Fruit fly (Drosophila melanogaster) whole organism, prepupa: ENCODE results near the gene Cpr76Bc.
A peak's percentile ranks its signal among the peaks of the same experiment; 100 is the strongest.

Experiments used
- CG10631 ChIP-seq: fragments of 200-800 bp; sonication (Bioruptor generic); optimal IDR thresholded peaks from 2 replicates; lab custom pipeline; 2016; ENCODE audit warnings: missing biosample characterization, missing genetic modification characterization
- CG15336 ChIP-seq: fragments of 200-800 bp; sonication (Bioruptor generic); IDR thresholded peaks from 2 replicates; pipeline ENCODE4 v1.3.6; 2022; ENCODE audit warnings: missing biosample characterization, missing genetic modification characterization
- CG6854 ChIP-seq: fragments of 200-800 bp; sonication (Bioruptor generic); optimal IDR thresholded peaks from 2 replicates; lab custom pipeline; 2017; ENCODE audit warnings: missing biosample characterization, mild to moderate bottlenecking, missing genetic modification characterization
- CG8119 ChIP-seq: fragments of 200-800 bp; sonication (Bioruptor generic); IDR thresholded peaks from 3 replicates; pipeline ENCODE4 v1.3.6; 2022; ENCODE audit warnings: missing biosample characterization, missing genetic modification characterization
- vri ChIP-seq: fragments of 200-800 bp; sonication (Bioruptor generic); optimal IDR thresholded peaks from 3 replicates; lab custom pipeline; 2016; ENCODE audit warnings: missing biosample characterization, mild to moderate bottlenecking, missing genetic modification characterization

- TF ChIP-seq vri (GFP tag; lab: Kevin White, UChicago) (no peak), CG8119 (GFP tag; lab: Robert Waterston, UW) (peak; percentile 67), CG10631 (GFP tag; lab: Kevin White, UChicago) (no peak), CG6854 (GFP tag; lab: Kevin White, UChicago) (no peak), CG15336 (GFP tag; lab: Robert Waterston, UW) (peak; percentile 62)
Observed at dm6 chr3L:19524690-19525089, 3.9 kb downstream of the Cpr76Bc start.
